Worm (Caenorhabditis elegans) whole organism, L1 larva: ENCODE data around the gene R53.5.
"Not testable (repeated sequence)": the region's sequence is repeated elsewhere in the genome, so short reads cannot be mapped to it uniquely, and the experiment has no call there.

Experiments
- fkh-10 ChIP-seq: sonication (generic microtip); optimal IDR thresholded peaks from 2 replicates; lab custom pipeline; 2017; ENCODE audit warnings: missing biosample characterization, missing genetic modification reagents, missing genetic modification characterization
- fos-1 ChIP-seq: fragments of 150-350 bp; optimal IDR thresholded peaks from 2 replicates; lab custom pipeline; 2014; ENCODE audit warnings: missing biosample characterization, missing genetic modification characterization
- hpl-2 ChIP-seq: fragments of 150-350 bp; optimal IDR thresholded peaks from 2 replicates; lab custom pipeline; 2014; ENCODE audit warnings: missing biosample characterization, missing genetic modification reagents, missing genetic modification characterization
- lin-13 ChIP-seq: fragments of 150-350 bp; optimal IDR thresholded peaks from 2 replicates; lab custom pipeline; 2014; ENCODE audit warnings: missing biosample characterization, missing genetic modification reagents, missing genetic modification characterization
- lin-15B ChIP-seq: fragments of 150-350 bp; sonication (generic microtip); optimal IDR thresholded peaks from 3 replicates; lab custom pipeline; 2014; ENCODE audit warnings: missing biosample characterization, missing genetic modification characterization
- nhr-28 ChIP-seq: fragments of 150-350 bp; optimal IDR thresholded peaks from 2 replicates; lab custom pipeline; 2014; ENCODE audit warnings: missing biosample characterization, missing genetic modification characterization
- ztf-11 ChIP-seq, 2 experiments: sonication (generic microtip); optimal IDR thresholded peaks; 2 replicates each; lab custom pipeline; 2016 to 2017; ENCODE audit warnings: missing genetic modification characterization in 2 of 2, missing biosample characterization in 1 of 2, missing compliant biosample characterization in 1 of 2

- TF ChIP-seq lin-15B (tag; lab: Kevin White, UChicago); fkh-10 (GFP tag; lab: Kevin White, UChicago); fos-1; nhr-28 (tag; lab: Kevin White, UChicago); hpl-2 (GFP tag; lab: Kevin White, UChicago); ztf-11 (tag; optimal IDR thresholded peaks at IDR 0.05; lab: Kevin White, UChicago); lin-13: not testable (repeated sequence)
These were observed 36.0 kb upstream of the R53.5 start, which contains the start of gene ZK892.4 for ce11 chrII:10006266-10006665.
